Worm (Caenorhabditis elegans): ENCODE data around the gene atg-18.

Gene atg-18

DNA sequence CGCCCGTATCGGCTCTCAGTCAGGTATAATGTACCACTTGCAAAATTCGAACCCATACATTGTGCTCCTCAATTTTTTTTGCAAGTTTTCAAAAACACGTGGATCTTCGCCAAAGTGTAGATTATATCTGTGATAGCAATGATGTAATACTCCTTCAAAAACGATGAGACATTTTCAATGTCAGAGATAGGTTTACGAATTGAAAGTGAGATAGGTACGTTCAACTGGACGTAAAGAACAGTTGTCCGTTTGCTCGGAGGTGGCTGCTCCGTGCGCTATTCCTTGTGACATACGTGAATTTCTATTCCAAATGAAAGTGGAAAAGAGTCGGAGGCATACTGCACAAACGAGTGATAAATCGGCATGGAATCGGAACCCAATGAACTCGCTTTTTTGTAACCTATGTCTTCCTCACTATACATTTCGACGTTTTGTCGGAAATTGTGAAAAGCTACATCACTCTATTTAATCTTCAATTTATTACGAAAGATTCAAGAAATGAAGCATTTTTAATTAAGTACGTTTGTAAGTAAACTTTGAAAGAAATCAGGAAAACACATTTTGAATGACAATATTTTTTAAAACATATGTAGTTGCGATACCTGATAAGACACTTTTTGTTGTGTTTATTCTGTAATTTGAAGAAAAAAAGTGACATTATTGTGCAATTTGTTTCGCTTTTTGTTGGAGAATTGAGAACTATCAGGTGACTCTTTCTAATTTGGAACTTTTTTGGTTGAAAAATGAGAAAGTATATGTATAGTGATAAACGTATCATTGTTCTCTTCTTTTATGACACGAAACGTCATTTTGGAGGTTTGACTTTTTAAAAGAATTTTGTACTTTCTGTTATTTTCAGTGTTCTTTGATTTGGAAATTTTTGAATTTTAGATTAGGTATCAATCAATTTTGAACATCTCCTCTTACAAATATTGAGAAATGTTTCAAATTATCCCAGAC is 23.6 kb upstream of the atg-18 start:
- TF ChIP-seq unc-62 (GFP tag; optimal IDR thresholded peaks at IDR 0.05) = no peak

DNA sequence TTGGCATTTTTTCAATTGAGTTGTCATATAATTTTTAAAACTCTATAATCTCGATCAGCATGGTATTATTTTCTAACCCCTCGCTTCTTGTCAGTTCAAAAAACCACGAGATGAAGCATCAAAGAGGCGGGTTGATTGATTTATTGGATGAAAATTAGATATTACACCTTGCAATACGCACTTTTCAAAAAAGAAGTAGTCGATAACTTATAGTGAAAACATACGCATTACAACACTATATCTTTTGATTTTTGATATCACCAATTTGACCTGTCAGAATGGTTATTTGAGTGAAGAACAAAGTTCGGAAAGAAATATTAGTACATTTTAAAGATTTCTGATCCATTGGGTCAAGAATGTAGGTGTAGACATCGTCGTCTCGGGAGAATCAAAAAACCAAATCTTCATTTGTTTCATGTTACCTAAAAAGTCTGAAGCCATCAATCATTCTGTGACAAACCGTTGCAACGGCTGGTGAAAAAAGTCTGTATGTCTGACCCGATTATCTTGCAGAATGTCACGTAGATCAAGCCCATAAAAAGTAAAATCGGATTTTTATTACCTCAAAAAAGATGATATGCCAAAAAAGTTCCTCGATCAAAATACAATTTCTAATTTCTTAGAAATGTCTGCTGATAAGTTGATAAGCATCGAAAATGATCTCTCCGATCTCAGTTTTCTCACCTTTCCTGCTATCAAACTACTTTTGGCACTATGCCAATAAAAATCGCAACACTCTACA is 22.1 kb upstream of the atg-18 start:
- TF ChIP-seq unc-62 (GFP tag; optimal IDR thresholded peaks at IDR 0.05) = no peak

DNA sequence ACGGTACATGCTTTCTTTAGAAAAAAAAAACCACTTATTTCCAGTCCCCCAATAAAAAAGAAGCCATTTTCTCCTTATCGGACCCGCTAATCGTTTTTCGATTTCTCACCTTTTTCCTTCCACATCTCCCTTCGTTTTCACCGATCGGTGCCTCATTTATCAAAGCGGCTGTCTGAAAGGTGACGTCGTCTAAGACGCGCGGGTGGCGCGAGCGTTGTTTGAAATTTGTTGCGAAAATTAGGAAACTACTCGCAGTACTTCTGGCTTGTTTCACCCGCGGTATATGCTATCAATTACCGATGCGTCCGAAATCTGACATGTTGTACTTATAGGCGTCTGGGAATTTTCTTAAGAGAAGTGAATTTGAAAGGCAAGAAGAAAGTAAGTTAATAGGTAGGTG is 21.1 kb upstream of the atg-18 start:
- TF ChIP-seq unc-62 (GFP tag; optimal IDR thresholded peaks at IDR 0.05) = no peak

DNA sequence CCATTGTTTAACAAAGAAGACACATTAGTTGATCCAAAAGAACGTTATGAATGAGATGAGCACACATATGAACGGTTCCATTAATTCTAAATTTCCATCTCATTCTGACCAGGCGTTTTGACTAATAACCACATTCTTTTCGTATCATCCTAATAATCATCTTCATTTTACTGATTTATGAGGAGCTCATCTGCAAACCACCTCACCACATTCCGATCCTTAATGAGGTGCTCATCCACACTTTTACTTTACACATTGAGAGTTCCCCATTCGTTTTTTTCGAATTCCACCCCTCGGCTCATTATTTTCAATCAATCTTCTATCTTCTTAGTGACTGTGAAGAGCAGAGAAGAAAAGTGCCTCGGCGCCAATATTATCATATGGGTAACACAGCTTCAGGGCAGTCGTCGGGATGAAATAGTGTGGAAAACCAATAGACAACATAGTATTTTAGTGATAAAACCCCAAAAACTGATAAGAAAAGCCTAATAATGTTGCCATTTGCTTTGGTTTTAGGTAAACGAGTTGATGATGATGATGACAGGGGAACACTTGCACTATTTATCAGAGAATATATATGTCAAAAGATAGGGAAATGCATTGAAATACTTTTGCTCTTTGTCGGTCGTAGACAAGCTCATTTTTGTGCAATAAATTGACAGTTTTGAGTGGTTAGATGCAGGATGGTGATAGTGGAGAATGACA is 20.0 kb upstream of the atg-18 start:
- TF ChIP-seq unc-62 (GFP tag; optimal IDR thresholded peaks at IDR 0.05) = no peak

DNA sequence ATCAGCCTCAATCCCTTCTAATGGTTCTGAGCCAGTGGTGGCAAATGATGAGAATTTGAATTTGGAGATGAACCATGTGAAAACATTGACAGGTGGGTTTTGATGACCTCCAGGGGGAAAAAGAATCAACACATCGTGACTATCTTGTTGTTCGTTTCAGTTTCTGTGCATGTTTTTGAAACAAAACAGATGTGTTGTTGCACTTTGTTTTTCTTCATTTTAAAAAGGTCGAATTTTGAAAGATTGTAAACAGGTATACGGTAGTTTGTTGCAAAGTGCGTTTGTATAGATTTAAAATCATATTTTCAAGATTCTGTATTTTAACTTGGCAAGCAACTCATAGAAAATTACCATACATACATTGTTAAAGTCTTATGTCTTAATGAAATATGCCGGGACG is 19.2 kb upstream of the atg-18 start:
- TF ChIP-seq unc-62 (GFP tag; optimal IDR thresholded peaks at IDR 0.05) = no peak

DNA sequence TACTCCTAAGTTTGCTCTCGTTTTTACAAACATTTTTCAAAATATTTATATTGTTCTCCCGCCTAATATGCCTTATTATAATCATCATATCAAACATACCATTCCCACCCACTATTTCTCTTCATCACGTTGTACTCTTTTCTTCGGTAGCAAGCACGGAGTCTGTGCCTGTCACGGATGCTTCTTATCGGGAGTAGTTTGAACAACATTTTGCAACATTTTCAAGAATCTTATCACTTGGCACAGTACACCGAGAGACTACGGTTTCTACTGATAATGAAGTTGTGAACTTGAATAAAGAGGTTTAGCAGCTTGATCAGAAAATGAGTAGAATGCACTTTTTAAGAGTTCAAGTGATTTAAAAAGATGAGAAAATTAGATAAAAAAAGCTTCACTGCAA is 17.1 kb upstream of the atg-18 start:
- TF ChIP-seq unc-62 (GFP tag; optimal IDR thresholded peaks at IDR 0.05) = no peak

DNA sequence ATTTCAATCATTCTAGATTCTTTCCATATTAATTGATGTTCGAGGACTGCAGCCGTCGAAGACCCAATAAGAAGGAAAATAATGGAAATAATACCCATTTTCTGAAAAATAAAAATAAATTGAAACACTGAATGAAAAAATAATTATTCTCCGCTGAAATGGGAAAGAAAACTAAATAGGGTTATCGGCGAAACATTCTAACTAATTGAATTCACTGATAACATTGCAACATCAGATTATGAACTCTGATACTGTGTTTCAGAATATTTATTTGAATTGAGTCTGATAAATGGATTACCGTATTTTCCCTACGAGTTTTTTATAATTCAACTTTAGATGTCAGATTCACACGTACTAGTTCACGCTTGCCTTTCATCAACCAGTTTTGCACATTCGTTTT is 12.0 kb upstream of the atg-18 start, which contains the start of gene asp-13:
TSS of gene asp-13 (minus strand) at position 101 of the 400 bp plus-strand sequence.
- TF ChIP-seq unc-62 (GFP tag; optimal IDR thresholded peaks at IDR 0.05) = no peak

DNA sequence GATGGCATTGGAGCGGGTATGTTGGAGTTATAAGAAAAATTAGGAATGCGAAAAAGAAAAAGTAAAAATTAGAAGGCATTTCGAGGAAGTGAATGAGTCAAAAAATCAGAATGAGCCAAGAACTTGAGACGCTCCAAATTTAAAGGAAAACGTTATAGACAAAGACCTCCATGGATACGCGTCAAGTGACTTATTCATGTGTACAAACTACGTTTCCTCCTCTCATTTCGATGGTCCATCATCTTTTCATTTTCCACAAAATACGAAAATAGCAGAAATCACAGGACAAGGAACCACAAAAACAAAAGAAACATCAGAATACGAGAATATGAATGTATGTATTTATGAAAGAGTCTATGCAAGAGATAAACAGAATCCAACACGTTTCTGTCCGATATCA is 10.1 kb upstream of the atg-18 start, which contains the start of gene F28A12.3:
TSS of gene F28A12.3 (minus strand) at position 101 of the 400 bp plus-strand sequence.
- TF ChIP-seq unc-62 (GFP tag; optimal IDR thresholded peaks at IDR 0.05) = no peak

DNA sequence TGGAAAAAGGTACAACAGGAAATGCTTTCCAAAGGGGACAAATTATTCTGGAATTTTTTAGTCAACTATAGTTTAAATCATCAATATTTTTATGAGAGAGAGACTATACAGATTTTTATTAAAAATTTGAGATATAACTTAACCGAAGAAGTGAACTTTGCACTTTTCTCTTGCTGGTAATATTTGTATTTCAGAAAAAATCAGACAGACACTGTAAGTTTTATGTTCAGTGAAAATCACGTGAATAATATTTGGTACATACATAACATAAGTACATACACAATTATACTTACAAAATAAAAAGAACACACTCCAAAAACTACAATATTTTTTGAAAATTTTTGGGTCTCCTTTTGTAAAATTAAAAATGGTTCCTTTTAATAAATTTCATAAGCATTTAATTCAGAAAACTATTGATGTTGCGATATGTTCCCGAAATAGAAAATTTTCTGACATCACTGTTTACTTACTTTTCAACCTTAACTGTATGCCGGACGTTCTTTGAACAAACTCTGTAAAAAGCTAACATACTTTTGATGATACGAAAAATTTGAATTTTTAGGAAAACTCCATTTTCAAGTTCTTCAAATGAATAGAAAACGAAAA is 6.6 kb upstream of the atg-18 start, which contains the start of the genes F28A12.10 and acd-4:
TSS of gene F28A12.10 (minus strand) at position 101 of the 606 bp plus-strand sequence.
TSS of gene acd-4 (plus strand) at position 556 of the 606 bp plus-strand sequence.
- no peak for TF ChIP-seq unc-62 (GFP tag; optimal IDR thresholded peaks at IDR 0.05)

DNA sequence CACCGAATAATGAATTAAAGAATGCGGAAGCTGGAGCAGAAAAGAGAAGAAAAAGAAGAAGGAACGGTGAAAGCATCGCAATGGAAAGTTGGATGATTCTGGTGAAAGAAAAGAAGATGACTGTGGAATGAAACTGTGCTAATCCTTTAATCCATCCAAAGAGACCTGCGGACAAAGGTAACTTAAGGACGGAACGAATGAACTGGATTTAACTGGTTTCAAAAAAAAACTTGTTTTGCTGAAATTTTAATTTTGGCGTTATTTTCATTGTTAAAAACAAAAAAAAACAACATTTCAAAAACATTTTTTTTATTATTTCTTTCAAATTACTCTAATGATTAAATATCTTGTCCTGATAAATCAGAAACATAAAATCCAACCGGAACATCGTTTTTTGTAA is 5.8 kb upstream of the atg-18 start, which contains the start of gene grl-12:
TSS of gene grl-12 (minus strand) at position 101 of the 400 bp plus-strand sequence.
- no peak for TF ChIP-seq unc-62 (GFP tag; optimal IDR thresholded peaks at IDR 0.05)

DNA sequence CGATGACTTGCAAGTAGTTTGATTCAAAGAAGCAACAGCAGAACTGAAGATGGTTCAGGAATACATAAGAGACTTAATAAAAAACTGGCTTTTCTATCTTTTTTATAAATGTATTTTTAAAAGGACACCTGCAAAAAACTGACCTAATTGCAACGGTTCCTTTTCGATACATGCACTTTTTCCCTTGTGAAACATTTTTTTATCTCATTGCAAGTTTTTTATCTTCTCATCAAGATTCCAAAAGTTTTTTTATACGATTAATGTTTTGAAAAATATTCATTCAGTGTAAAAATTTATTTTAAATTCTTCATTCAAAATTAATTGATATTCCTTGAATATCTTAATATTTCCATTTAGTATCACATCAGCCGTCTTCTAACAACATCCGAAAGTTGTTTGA is 4.4 kb upstream of the atg-18 start, which contains the start of gene oac-29:
TSS of gene oac-29 (minus strand) at position 101 of the 400 bp plus-strand sequence.
- TF ChIP-seq unc-62 (GFP tag; optimal IDR thresholded peaks at IDR 0.05) = no peak

DNA sequence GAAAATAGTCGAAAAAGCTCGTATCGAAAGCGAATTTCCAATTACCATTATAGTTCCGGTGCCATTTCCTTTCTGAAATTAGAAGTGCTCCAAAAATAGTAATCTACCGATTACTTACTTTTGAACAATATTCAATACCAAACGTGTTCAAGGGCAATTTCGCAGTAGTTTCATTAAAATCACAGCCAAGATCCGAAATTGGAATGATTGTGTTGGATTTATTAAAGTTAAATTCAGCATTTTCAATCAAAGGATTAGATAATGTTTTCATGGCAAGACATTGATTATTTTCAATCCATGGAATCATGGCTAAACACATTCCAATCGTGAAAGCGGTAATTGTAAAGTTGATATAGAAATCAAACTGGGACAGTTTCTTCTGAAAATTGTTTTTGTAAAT is 1.7 kb upstream of the atg-18 start:
- no peak for TF ChIP-seq unc-62 (GFP tag; optimal IDR thresholded peaks at IDR 0.05)

DNA sequence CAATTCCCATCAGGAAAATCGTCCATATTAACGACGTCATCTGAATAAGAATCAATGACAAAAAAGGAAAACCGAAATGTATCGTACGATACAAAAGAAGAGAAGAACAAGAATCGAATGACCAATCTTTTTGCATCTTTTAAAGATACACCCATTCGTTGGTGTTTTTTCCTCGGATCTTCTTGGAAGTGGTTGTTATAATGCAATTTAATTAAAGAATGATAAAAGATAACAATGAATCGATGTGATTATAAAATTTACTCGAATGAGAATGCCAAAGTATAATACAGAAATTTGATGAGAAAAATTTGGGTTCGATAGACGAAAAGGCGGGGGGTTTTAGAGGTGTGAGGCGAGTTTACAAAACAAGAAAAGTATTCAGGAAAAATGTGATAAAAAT is 2.1 kb downstream of the atg-18 start, which contains the start of gene F41E6.12:
TSS of gene F41E6.12 (minus strand) at position 101 of the 400 bp plus-strand sequence.
- TF ChIP-seq unc-62 (GFP tag; optimal IDR thresholded peaks at IDR 0.05) = no peak

DNA sequence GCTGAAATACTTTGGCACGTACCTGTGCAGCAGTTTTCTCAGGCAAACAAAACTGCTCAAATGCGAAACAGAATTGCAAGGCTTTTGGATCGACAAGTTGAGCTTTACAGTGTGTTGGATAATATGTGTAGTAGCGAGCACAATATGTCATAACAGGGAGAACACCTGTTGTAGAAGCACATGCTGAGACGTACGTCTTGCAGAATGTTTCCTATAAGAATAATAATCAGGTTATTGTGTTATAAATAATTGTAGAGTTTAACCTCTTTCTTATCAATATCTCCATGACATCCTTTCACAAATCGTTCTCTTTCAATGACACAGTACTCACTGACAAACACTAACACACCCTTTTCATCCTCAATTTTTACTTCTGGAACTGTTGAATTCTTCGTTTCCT is 3.5 kb downstream of the atg-18 start:
- TF ChIP-seq unc-62 (GFP tag; optimal IDR thresholded peaks at IDR 0.05) = no peak

DNA sequence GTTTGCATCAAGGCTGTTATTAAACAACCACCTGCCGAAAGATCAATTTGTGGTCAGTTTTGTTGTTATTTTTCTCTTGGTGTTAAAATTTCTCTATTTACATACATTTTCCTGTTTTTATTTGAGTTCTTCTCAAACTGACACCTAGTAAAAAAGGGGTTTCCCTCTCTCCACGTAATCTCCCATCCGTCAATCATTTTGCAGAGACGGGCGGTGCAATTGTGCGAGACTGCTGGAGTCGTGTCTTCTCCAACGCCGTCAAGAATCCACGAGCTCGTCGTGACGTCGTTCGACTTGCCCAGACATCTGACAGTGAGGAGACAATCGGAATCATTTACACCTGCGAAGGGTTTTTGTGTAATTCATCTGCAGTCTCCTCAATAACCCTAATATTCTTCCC is 4.7 kb downstream of the atg-18 start:
- no peak for TF ChIP-seq unc-62 (GFP tag; optimal IDR thresholded peaks at IDR 0.05)

All from whole organism, dauer.